Fruit fly (Drosophila melanogaster): ENCODE results near the gene kumpel.

Gene kumpel

DNA sequence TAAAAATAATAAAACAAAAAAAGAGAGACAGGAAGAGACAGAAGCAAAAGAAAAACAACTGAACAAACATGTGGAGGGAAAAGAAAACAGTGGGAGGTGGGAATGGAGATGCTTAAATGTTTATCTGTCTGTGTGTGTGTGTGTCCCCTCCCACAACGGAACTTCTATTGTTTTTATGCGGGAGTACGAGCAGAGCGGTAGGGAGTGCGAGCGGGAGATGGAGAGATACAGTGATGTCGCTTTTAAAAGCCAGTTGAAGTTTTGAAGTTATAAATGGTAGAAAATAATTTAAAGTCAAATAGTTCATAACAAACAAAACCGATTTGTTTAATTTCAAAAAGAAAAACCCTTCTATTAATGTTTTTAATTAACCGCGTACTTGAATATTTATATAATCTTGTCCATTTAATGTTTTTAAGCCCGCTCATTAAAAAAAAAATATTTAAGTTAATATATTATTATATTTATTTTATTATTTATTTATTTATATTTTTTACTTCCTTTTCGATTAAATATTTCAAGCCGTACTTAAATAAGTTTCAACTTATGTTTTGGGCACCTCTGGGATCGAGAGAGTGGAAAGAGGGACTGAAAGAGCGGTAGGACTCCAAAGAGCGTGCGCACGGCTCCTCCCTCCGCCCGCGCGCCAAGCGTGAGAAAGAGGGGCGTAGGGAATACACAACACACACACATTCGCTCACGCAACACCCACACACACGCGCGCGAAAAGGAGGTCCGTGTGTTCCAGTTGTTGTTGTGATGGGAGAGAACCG, 26.4 kb upstream of the kumpel start (continued):
- TF ChIP-seq Ptx1 (GFP tag; IDR thresholded peaks at IDR 0.05), result 0 out of 2 replicates have a peak, but pooled peaks have one; percentile 29
- TF ChIP-seq tio (GFP tag; optimal IDR thresholded peaks at IDR 0.05), result no peak
- TF ChIP-seq dimm (GFP tag; IDR thresholded peaks at IDR 0.05), result no peak
- no peak; the same call in 2 of the 3 replicates for TF ChIP-seq sr (GFP tag; IDR thresholded peaks at IDR 0.05)
- peak; percentile 22 for TF ChIP-seq NfI (GFP tag; optimal IDR thresholded peaks at IDR 0.05)
- no peak for TF ChIP-seq NC2α (GFP tag; optimal IDR thresholded peaks at IDR 0.05)
- peak; percentile 48 for TF ChIP-seq CG8924 (tag; optimal IDR thresholded peaks at IDR 0.05)
- TF ChIP-seq Ets97D (GFP tag; optimal IDR thresholded peaks at IDR 0.05), result no peak
- TF ChIP-seq ssp (GFP tag; IDR thresholded peaks at IDR 0.05), result 0 out of 2 replicates have a peak, but pooled peaks have one; percentile 22
- TF ChIP-seq rib (GFP tag; IDR thresholded peaks at IDR 0.05), result peak; percentile 51; the same call in 1 of the 2 replicates
- no peak for TF ChIP-seq Doc2 (GFP tag; IDR thresholded peaks at IDR 0.05)
- TF ChIP-seq CG43689 (GFP tag; IDR thresholded peaks at IDR 0.05), result no peak
- TF ChIP-seq CG15073 (GFP tag; optimal IDR thresholded peaks at IDR 0.05), result peak; percentile 32
- TF ChIP-seq CG12155 (GFP tag; optimal IDR thresholded peaks at IDR 0.05), result peak; percentile 11
- TF ChIP-seq MESR4 (GFP tag; optimal IDR thresholded peaks at IDR 0.05), result no peak
- TF ChIP-seq CG2202 (tag; optimal IDR thresholded peaks at IDR 0.05), result no peak
- no peak for TF ChIP-seq CG12104 (GFP tag; optimal IDR thresholded peaks at IDR 0.05)
- no peak for TF ChIP-seq pros (GFP tag; optimal IDR thresholded peaks at IDR 0.05)
- TF ChIP-seq Deaf1 (tag; optimal IDR thresholded peaks at IDR 0.05), result peak; percentile 8
- TF ChIP-seq ranshi (GFP tag; IDR thresholded peaks at IDR 0.05), result peak; percentile 55; the same call in 1 of the 2 replicates
- TF ChIP-seq Sry-β (GFP tag; optimal IDR thresholded peaks at IDR 0.05), result peak; percentile 87
- TF ChIP-seq maf-S (GFP tag; optimal IDR thresholded peaks at IDR 0.05), result no peak
- no peak for TF ChIP-seq CG1832 (GFP tag; optimal IDR thresholded peaks at IDR 0.05)
- peak; percentile 35; the same call in 1 of the 2 replicates for TF ChIP-seq E2f1 (GFP tag; IDR thresholded peaks at IDR 0.05)
- TF ChIP-seq Camta (GFP tag; optimal IDR thresholded peaks at IDR 0.05), result no peak
- no peak for TF ChIP-seq btn (GFP tag; optimal IDR thresholded peaks at IDR 0.05)
- TF ChIP-seq CG18764 (GFP tag; optimal IDR thresholded peaks at IDR 0.05), result no peak
- peak; percentile 15 for TF ChIP-seq bab2 (GFP tag; optimal IDR thresholded peaks at IDR 0.05)
- peak; percentile 37 for TF ChIP-seq Nf-YB (GFP tag; optimal IDR thresholded peaks at IDR 0.05)
- peak; percentile 57 for TF ChIP-seq CG3281 (GFP tag; optimal IDR thresholded peaks at IDR 0.05)
- 0 out of 2 replicates have a peak, but pooled peaks have one; percentile 37 for TF ChIP-seq klu (GFP tag; IDR thresholded peaks at IDR 0.05)
- TF ChIP-seq BEAF-32 (GFP tag; optimal IDR thresholded peaks at IDR 0.05), result no peak
- TF ChIP-seq twi (tag; optimal IDR thresholded peaks at IDR 0.05), result peak; percentile 56
- no peak for TF ChIP-seq usp (GFP tag; optimal IDR thresholded peaks at IDR 0.05)
- TF ChIP-seq CG17568 (GFP tag; optimal IDR thresholded peaks at IDR 0.05), result no peak
- no peak for TF ChIP-seq Dref (GFP tag; IDR thresholded peaks at IDR 0.05)
- no peak for TF ChIP-seq Scr (GFP tag; IDR thresholded peaks at IDR 0.05; ENCODE audit: partially characterized antibody)
- no peak for TF ChIP-seq CG3163 (GFP tag; optimal IDR thresholded peaks at IDR 0.05)
- no peak for TF ChIP-seq da (GFP tag; optimal IDR thresholded peaks at IDR 0.05)
- no peak for TF ChIP-seq tup (GFP tag; optimal IDR thresholded peaks at IDR 0.05)
- peak; percentile 55 for TF ChIP-seq Ssrp (tag; optimal IDR thresholded peaks at IDR 0.05)
- no peak for TF ChIP-seq CG11085 (GFP tag; IDR thresholded peaks at IDR 0.05)
- TF ChIP-seq CG18599 (GFP tag; optimal IDR thresholded peaks at IDR 0.05), result peak; percentile 77
- no peak for TF ChIP-seq Ravus (GFP tag; IDR thresholded peaks at IDR 0.05)
- peak; percentile 21 for TF ChIP-seq ATbp (GFP tag; optimal IDR thresholded peaks at IDR 0.05)
- TF ChIP-seq gcm (GFP tag; optimal IDR thresholded peaks at IDR 0.05), result peak; percentile 44
- peak; percentile 61 for TF ChIP-seq CG9932 (GFP tag; IDR thresholded peaks at IDR 0.05)
- peak; percentile 28 for TF ChIP-seq chn (GFP tag; optimal IDR thresholded peaks at IDR 0.05)
- peak in 1 of 2 experiments; percentile 64 for TF ChIP-seq bsh (GFP tag; optimal IDR thresholded peaks at IDR 0.05)

Data from whole organism, embryonic.